Fruit fly (Drosophila melanogaster) whole organism: Measurements from ENCODE around the gene Mst57Da.

Source experiments
- CG8478 ChIP-seq: fragments of >200 bp; optimal IDR thresholded peaks from 2 replicates; lab custom pipeline; 2018; ENCODE audit warnings: inconsistent platforms
- pan ChIP-seq: fragments of >200 bp; optimal IDR thresholded peaks from 2 replicates; lab custom pipeline; 2017
- psq ChIP-seq: fragments of >200 bp; optimal IDR thresholded peaks from 2 replicates; lab custom pipeline; 2017

- TF ChIP-seq pan (lab: Kevin White, UChicago) (no peak), CG8478 (lab: Kevin White, UChicago) (no peak), psq (lab: Kevin White, UChicago) (no peak)
Measured at dm6 chr3R:25806145-25806544, 25.6 kb downstream of the Mst57Da start, which contains the start of gene BG642167.
